Fruit fly (Drosophila melanogaster) Kc167 (cell line): ENCODE measurements around the gene CG17781.

Experiments used
- Myc ChIP-seq: fragments of >200 bp; optimal IDR thresholded peaks from 2 replicates; lab custom pipeline; 2017; ENCODE audit warnings: missing external identifiers
- Sin3A ChIP-seq: fragments of >200 bp; optimal IDR thresholded peaks from 2 replicates; lab custom pipeline; 2018; ENCODE audit warnings: missing external identifiers
- h ChIP-seq: fragments of >200 bp; optimal IDR thresholded peaks from 3 replicates; lab custom pipeline; 2018; ENCODE audit warnings: missing external identifiers
- insv ChIP-seq: fragments of >200 bp; optimal IDR thresholded peaks from 3 replicates; lab custom pipeline; 2018; ENCODE audit warnings: missing external identifiers
- psq ChIP-seq: fragments of >200 bp; optimal IDR thresholded peaks from 2 replicates; lab custom pipeline; 2017; ENCODE audit warnings: missing external identifiers
- ttk ChIP-seq: sonication (Bioruptor generic); optimal IDR thresholded peaks from 2 replicates; lab custom pipeline; 2017; ENCODE audit warnings: missing external identifiers

Gene CG17781

DNA sequence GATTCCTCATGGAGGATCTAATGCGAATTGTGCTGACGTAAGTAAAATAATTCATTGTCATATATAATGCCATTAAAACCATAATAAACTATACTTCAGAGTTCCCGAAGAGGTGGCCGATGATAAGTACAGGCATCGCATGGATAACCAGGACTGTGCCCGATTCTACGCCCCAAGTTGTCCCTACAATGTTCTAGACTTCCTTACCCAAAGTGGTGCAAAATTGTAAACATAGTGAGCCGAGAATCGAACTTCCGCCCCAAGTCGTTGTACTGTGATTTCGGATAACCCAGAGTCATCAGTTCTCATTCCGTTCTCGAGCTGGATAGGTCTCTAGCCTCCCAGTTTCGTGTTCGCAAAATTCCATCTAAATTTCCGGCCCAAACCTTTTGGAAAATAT lies 12.6 kb downstream of the CG17781 start, which contains the start of gene CG33340:
TSS of gene CG33340 (plus strand) at position 301 of the 400 bp plus-strand sequence.
- no peak for TF ChIP-seq insv (lab: Kevin White, UChicago)
- TF ChIP-seq Myc: no peak
- TF ChIP-seq psq: no peak
- TF ChIP-seq ttk (lab: Kevin White, UChicago): no peak
- TF ChIP-seq Sin3A (lab: Kevin White, UChicago): no peak
- TF ChIP-seq h: no peak

DNA sequence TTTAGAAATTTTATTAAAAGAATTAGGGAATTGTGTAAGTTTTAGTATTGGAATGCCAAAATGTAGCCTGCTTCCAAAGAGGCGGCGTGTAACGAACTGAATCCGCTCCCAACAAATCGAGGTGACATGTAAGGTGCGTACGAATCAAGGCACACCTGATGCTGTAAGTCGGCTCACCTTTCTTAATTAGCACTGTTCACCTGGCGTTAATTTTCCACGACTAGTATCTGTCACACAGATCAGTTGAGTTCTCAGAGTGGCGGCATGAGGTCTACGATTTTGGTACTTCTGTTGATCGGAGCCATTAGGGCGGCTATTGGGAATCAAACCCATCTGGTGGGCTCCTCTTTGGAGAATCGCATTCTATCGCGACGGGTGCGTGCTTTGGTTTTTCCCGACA lies 13.9 kb downstream of the CG17781 start, which contains the start of the genes CG5762 and CG33339:
TSS of gene CG5762 (minus strand) at position 101 of the 400 bp plus-strand sequence.
TSS of gene CG33339 (plus strand) at position 265 of the 400 bp plus-strand sequence.
- TF ChIP-seq insv (lab: Kevin White, UChicago): no peak
- no peak for TF ChIP-seq Sin3A (lab: Kevin White, UChicago)
- TF ChIP-seq h: no peak
- no peak for TF ChIP-seq Myc
- TF ChIP-seq psq: no peak
- no peak for TF ChIP-seq ttk (lab: Kevin White, UChicago)

DNA sequence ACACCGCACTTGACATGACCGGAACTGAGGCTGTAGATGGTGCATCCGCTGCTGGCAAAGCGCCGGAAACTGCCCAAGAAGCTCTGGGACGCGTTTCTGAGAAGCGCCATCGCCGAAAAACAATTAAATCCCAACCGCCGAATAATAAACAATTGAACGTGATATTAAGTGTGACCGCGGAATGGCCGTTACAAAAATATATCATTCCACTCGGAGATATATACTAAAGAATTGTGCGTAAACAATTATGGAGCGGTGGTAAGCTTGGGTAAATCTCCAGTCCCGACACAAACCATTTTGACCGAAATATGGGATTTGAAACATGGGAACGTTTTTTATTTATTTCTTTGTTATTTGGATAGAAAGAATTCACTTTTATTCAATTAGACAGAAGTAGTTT lies 15.5 kb downstream of the CG17781 start, which contains the start of gene CG18528:
TSS of gene CG18528 (minus strand) at position 188 of the 400 bp plus-strand sequence.
- no peak for TF ChIP-seq Sin3A (lab: Kevin White, UChicago)
- no peak for TF ChIP-seq h
- no peak for TF ChIP-seq insv (lab: Kevin White, UChicago)
- TF ChIP-seq ttk (lab: Kevin White, UChicago): no peak
- no peak for TF ChIP-seq Myc
- no peak for TF ChIP-seq psq

DNA sequence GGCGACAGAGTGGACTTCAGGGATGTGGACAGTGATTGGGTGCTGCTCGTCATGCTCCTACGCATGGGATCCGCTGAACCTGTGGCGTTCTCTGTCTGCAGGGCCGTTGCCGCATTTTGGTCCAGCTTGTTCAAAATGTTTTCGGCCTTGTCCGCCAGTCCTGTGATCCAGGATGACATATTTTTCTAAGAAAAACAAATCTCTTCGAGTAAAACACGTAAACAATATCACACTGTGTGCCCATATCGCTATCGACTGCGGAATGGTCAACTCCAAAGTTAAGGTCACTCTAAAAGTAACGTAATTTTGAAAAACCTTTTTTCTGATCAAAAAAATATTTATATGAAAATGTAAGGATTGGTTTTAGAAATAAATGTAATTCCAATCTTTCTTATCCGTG lies 17.8 kb downstream of the CG17781 start, which contains the start of gene Golgin84:
TSS of gene Golgin84 (minus strand) at position 241 of the 400 bp plus-strand sequence.
- TF ChIP-seq h (no peak), ttk (lab: Kevin White, UChicago) (no peak), insv (lab: Kevin White, UChicago) (no peak), psq (no peak), Sin3A (lab: Kevin White, UChicago) (no peak), Myc (no peak)

DNA sequence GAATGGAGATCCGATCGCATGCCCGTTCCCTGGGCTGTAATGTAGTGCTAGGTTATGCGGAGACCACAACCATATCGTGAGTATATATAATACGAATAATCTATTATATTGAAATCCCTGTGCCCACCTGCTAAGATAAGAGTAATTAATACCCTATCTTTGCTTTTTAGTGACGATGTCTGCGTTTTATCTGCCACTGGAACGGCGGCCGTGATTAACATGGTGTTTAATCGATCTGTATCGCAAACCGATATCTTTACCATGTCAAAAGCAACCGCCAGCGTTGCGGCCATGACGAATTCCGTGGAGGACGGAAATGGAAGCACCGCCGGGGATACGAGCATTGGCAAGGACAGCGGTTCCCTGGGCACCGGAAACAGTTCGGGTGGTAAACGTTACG lies 22.0 kb downstream of the CG17781 start:
- TF ChIP-seq ttk (lab: Kevin White, UChicago) (no peak), Sin3A (lab: Kevin White, UChicago) (no peak), psq (no peak), insv (lab: Kevin White, UChicago) (no peak), Myc (no peak), h (no peak)

DNA sequence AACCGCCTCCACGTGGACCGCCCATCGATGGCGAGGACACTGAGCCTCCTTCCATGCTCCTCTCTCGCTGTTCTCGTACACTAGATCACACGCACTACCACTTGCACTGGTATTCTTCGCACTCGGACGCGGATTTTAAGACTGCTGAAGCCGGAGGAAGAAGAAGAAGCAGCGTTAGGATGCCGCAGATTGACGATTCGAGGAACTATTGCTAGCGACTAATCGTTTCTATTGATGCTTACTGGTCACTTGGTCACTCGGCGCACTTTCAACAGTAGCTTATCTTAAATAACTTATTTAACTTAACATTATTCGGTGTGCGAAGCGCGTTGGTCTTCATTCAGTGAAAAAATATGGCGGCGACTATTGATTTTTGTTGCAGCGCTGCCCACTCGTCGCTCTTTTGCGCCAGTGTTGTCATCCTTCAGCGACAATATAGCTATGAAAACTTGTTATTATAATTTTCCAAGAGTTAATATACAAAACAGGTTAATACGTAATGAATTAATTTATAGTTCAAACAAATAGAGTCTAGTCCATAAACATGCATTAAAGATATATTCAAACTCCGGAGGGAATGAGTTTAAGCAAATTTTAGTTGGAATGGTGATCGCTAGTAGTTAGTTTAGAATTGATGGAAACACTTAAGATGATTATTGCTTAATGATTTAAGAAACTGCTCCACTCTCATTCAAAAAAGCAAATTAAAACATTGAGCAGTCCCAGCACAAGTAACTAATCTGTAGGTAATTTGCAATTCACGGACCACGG lies 26.9 kb downstream of the CG17781 start, which contains the start of the genes CG5746 and CG6454:
TSS of gene CG5746 (minus strand) at position 372 of the 771 bp plus-strand sequence.
TSS of gene CG6454 (plus strand) at position 763 of the 771 bp plus-strand sequence.
- TF ChIP-seq ttk (lab: Kevin White, UChicago) (no peak), h (no peak), Myc (no peak), psq (no peak), Sin3A (lab: Kevin White, UChicago) (no peak), insv (lab: Kevin White, UChicago) (no peak)

DNA sequence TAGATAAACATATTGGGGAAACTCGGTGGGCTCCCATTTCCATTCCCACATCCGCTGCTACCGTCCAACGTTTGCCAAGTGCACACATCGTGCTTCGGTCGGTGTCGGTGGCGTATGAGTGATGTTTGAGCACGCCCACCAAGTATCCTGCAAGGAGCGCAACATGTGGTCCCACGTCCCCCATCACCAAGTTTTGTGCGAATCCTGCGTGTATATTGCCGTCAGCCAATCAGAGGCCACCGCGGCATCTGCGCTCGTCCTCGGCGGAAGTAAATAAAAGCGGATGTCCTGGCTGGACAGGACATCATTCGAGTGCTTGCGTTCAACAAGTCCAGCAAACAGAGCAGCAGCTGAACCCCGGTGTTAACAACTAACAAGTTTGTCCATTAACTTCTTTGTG lies 34.2 kb downstream of the CG17781 start, which contains the start of gene Ms:
TSS of gene Ms (plus strand) at position 301 of the 400 bp plus-strand sequence.
- TF ChIP-seq insv (lab: Kevin White, UChicago): no peak
- no peak for TF ChIP-seq ttk (lab: Kevin White, UChicago)
- no peak for TF ChIP-seq psq
- TF ChIP-seq Myc: no peak
- TF ChIP-seq h: no peak
- TF ChIP-seq Sin3A (lab: Kevin White, UChicago): no peak

DNA sequence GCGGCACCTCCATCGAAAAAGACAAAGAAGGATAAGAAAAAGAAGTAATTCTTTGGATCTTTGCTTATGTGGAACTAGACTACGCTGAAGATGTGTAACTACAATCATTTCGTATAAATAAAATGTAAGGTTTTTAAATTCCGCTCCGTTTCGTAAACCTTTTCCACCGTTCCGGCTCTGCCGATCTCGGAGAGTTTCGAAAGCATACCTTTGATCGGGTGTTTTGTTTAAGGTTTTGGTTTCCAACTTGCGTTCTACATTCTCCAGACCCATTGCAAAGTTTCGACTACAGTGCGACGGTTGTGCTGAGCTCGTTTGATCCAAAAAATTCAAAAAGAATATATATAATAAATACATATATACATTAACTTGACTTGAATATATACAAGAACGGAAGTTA lies 38.8 kb downstream of the CG17781 start, which contains the start of gene CG6432:
TSS of gene CG6432 (plus strand) at position 301 of the 400 bp plus-strand sequence.
- TF ChIP-seq ttk (lab: Kevin White, UChicago): no peak
- TF ChIP-seq psq: no peak
- no peak for TF ChIP-seq h
- TF ChIP-seq insv (lab: Kevin White, UChicago): no peak
- no peak for TF ChIP-seq Sin3A (lab: Kevin White, UChicago)
- TF ChIP-seq Myc: no peak

DNA sequence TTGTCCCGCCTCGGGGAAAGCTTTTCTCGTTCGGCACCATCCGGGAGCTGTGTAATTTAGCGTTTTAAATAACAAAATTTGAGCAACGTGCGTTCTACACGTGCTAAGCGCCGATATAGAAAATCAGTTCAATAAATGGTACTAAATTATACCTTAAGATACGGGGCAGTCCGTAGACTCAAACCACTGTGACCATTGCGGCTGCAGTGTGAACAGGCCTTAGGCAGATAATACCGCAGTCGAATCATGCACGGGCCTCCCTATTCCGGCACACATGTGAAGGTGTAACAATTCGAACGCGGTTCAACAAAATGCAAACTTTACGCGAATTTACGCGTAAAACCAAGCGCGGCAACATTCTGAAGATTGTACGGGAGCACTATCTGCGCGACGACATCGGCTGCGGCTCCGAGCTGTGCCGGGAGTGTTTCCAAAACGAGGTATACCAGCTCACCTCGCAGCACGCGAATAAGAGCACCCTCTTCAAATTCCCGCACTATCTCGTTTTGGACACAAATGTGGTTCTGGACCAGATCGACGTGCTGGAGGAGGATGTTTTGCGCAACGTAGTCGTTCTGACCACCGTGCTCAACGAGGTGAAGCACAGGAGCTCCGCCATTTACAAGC lies 42.2 kb downstream of the CG17781 start, which contains the start of the genes Rrp5 and Dis3:
TSS of gene Rrp5 (minus strand) at position 135 of the 627 bp plus-strand sequence.
TSS of gene Dis3 (plus strand) at position 252 of the 627 bp plus-strand sequence.
- TF ChIP-seq insv (lab: Kevin White, UChicago) (no peak), h (no peak), ttk (lab: Kevin White, UChicago) (no peak), Sin3A (lab: Kevin White, UChicago) (no peak), psq (no peak), Myc (no peak)
